Worm (Caenorhabditis elegans): ENCODE data around the gene abu-13.

Gene abu-13

DNA sequence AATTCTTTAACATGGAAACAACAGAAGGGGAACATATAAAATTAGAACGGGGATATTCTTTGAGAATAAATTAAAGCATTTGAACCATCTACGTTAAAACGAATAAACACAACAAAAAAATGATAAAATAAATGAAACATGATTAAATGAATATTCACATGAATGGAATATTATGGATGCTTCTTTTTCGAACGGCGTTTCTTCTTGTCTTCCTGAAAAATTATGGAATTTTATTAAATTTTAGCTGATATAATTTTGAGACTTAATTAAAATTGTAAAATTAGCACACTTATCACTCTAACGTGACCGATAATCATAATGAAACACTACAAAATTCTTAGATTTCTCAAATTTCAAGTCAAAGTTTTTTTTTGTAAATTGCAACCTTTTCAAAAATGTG is 45.1 kb downstream of the abu-13 start:
- TF ChIP-seq elt-1 (tag; optimal IDR thresholded peaks at IDR 0.05) (no peak), elt-3 (tag; optimal IDR thresholded peaks at IDR 0.05) (no peak), ceh-28 (tag; optimal IDR thresholded peaks at IDR 0.05) (peak; percentile 23), nhr-23 (tag; optimal IDR thresholded peaks at IDR 0.05) (peak; percentile 2), aly-2 (tag; optimal IDR thresholded peaks at IDR 0.05) (peak; percentile 9), nhr-12 (tag; optimal IDR thresholded peaks at IDR 0.05) (no peak)

DNA sequence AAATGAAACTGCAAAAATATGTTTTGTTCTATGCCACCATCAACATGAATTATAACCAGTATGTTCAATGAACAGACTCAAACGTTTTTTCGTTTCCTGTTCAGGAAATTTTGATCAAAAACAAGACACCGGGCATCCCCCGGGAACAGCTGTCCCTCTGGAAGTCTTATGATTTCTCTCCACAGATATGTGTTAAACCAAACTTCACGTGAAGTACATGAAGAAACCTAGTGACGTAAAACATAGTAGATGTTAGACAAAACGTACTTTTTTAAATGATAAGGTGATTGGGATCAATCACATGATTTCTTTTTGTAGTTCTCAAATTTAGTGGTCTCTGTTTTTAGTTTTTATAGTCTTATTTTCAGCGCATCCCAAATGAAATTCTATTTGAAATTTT is 47.2 kb downstream of the abu-13 start:
- TF ChIP-seq nhr-12 (tag; optimal IDR thresholded peaks at IDR 0.05) (no peak), nhr-23 (tag; optimal IDR thresholded peaks at IDR 0.05) (peak; percentile 64), mml-1 (tag; optimal IDR thresholded peaks at IDR 0.05) (peak; percentile 33), nfya-1 (tag; optimal IDR thresholded peaks at IDR 0.05; ENCODE audit: insufficient read depth) (peak; percentile 1), nhr-25 (tag; optimal IDR thresholded peaks at IDR 0.05) (peak; percentile 36), nhr-43 (tag; optimal IDR thresholded peaks at IDR 0.05; ENCODE audit: poor library complexity, severe bottlenecking) (no peak), nhr-11 (tag; optimal IDR thresholded peaks at IDR 0.05) (peak; percentile 54), nhr-28 (tag; optimal IDR thresholded peaks at IDR 0.05) (no peak), jun-1 (tag; optimal IDR thresholded peaks at IDR 0.05) (peak; percentile 27), elt-2 (tag; optimal IDR thresholded peaks at IDR 0.05) (peak; percentile 4), pqm-1 (tag; optimal IDR thresholded peaks at IDR 0.05) (peak; percentile 44), lin-39 (tag; optimal IDR thresholded peaks at IDR 0.05) (no peak)

DNA sequence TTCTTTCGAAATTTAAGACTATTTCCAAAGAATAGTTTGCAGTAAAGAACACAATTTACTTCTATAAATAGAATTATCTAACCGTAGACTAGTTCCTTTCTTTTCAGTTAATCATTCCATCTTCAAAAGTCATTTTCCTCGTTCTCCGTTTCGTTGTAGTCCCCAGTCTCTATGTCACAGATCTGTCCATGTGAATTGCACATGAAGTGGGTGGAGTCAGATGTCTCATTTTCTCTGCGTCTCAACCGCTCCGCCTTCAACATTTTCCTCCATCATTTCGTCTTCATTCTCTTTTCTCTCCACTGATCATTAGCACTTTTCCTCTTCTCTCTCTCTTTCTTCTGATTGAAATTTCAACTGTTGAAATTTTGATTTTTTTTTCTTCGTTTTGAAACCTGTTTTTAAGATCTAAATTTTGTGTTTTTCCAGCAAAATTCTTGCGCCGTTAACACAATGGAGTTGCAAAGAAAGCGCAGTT is 48.1 kb downstream of the abu-13 start, which contains the start of gene T07E3.4:
TSS of gene T07E3.4 (plus strand) at position 428 of the 478 bp plus-strand sequence.
- TF ChIP-seq nfya-1 (tag; optimal IDR thresholded peaks at IDR 0.05; ENCODE audit: insufficient read depth) (peak; percentile 88), unc-39 (tag; optimal IDR thresholded peaks at IDR 0.05) (no peak), zag-1 (tag; optimal IDR thresholded peaks at IDR 0.05) (no peak), nhr-12 (tag; optimal IDR thresholded peaks at IDR 0.05) (no peak), hmg-11 (tag; optimal IDR thresholded peaks at IDR 0.05) (peak; percentile 77), mml-1 (tag; optimal IDR thresholded peaks at IDR 0.05) (peak; percentile 96), elt-3 (tag; optimal IDR thresholded peaks at IDR 0.05) (no peak), ztf-11 (tag; optimal IDR thresholded peaks at IDR 0.05) (no peak), pha-4 (tag; optimal IDR thresholded peaks at IDR 0.05) (peak; percentile 44), egl-27 (tag; optimal IDR thresholded peaks at IDR 0.05) (peak; percentile 24), ama-1 (optimal IDR thresholded peaks at IDR 0.05) (no peak), sea-2 (GFP tag; optimal IDR thresholded peaks at IDR 0.05) (no peak), fkh-2 (tag; optimal IDR thresholded peaks at IDR 0.05) (no peak), mdl-1 (tag; optimal IDR thresholded peaks at IDR 0.05) (no peak), nhr-23 (tag; optimal IDR thresholded peaks at IDR 0.05) (peak; percentile 90), nhr-43 (tag; optimal IDR thresholded peaks at IDR 0.05; ENCODE audit: poor library complexity, severe bottlenecking) (peak; percentile 68), lin-39 (tag; optimal IDR thresholded peaks at IDR 0.05) (peak; percentile 78), jun-1 (tag; optimal IDR thresholded peaks at IDR 0.05) (peak; percentile 63), lin-15B (tag; optimal IDR thresholded peaks at IDR 0.05) (peak; percentile 38), snpc-4 (tag; optimal IDR thresholded peaks at IDR 0.05) (no peak), elt-2 (tag; optimal IDR thresholded peaks at IDR 0.05) (peak; percentile 54), nhr-77 (tag; optimal IDR thresholded peaks at IDR 0.05) (no peak), nhr-28 (tag; optimal IDR thresholded peaks at IDR 0.05) (no peak), pqm-1 (tag; optimal IDR thresholded peaks at IDR 0.05) (peak; percentile 65), eor-1 (tag; optimal IDR thresholded peaks at IDR 0.05) (no peak), tbx-2 (tag; optimal IDR thresholded peaks at IDR 0.05) (peak; percentile 25), nhr-11 (tag; optimal IDR thresholded peaks at IDR 0.05) (peak; percentile 58), nhr-25 (tag; optimal IDR thresholded peaks at IDR 0.05) (peak; percentile 82), fkh-10 (GFP tag; optimal IDR thresholded peaks at IDR 0.05) (no peak), ceh-28 (tag; optimal IDR thresholded peaks at IDR 0.05) (peak; percentile 47), fos-1 (tag; optimal IDR thresholded peaks at IDR 0.05) (peak; percentile 34)

DNA sequence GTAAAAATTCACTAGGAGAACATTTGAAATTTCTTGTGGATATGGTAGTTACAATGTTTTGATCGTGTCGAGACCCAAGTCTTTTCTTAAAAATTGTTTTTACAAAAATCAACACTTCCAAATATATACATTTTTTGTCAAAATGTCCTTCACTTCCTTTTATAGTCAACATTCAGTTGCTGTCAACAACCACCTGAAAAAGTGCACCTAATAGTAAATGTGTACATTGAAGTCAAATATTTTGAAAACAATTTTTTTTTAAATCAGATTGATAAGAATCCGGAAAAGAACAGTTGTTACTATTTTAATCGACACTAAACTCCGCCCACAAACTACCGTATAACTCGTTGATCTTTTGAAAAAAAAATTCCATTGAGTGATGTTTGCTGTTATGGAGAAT is 50.0 kb downstream of the abu-13 start:
- TF ChIP-seq ceh-9 (tag; optimal IDR thresholded peaks at IDR 0.05) (no peak), hmg-11 (tag; optimal IDR thresholded peaks at IDR 0.05) (no peak), skn-1 (tag; optimal IDR thresholded peaks at IDR 0.05) (no peak), nhr-25 (tag; optimal IDR thresholded peaks at IDR 0.05) (no peak), pha-4 (tag; optimal IDR thresholded peaks at IDR 0.05) (peak; percentile 18), nhr-77 (tag; optimal IDR thresholded peaks at IDR 0.05) (no peak)

Measured in whole organism, L3 larva.